Fruit fly (Drosophila melanogaster) whole organism, pupa: Measurements from ENCODE around the gene Sos.

Experiments
- CG10348 ChIP-seq: fragments of 200-800 bp; sonication (Bioruptor generic); IDR thresholded peaks from 2 replicates; pipeline ENCODE4 v1.3.6; 2022; ENCODE audit warnings: missing biosample characterization, missing genetic modification characterization
- CG12605 ChIP-seq: fragments of 200-800 bp; sonication (Bioruptor generic); IDR thresholded peaks from 2 replicates; pipeline ENCODE4 v1.3.6; 2022; ENCODE audit warnings: missing biosample characterization, missing genetic modification characterization
- CG13204 ChIP-seq: fragments of 200-800 bp; sonication (Bioruptor generic); optimal IDR thresholded peaks from 2 replicates; lab custom pipeline; 2018; ENCODE audit warnings: missing biosample characterization, mild to moderate bottlenecking, missing genetic modification characterization, moderate library complexity
- CG14655 ChIP-seq: fragments of 200-800 bp; sonication (Bioruptor generic); optimal IDR thresholded peaks from 3 replicates; lab custom pipeline; 2017; ENCODE audit warnings: mild to moderate bottlenecking, missing biosample characterization, missing genetic modification reagents, missing genetic modification characterization
- CG15710 ChIP-seq: fragments of 200-800 bp; sonication (Bioruptor generic); optimal IDR thresholded peaks from 2 replicates; lab custom pipeline; 2018; ENCODE audit warnings: missing biosample characterization, mild to moderate bottlenecking, missing genetic modification characterization, moderate library complexity
- CG17806 ChIP-seq: fragments of 200-800 bp; sonication (Bioruptor generic); optimal IDR thresholded peaks from 2 replicates; lab custom pipeline; 2018; ENCODE audit warnings: missing biosample characterization, mild to moderate bottlenecking, missing genetic modification characterization, moderate library complexity
- CG32121 ChIP-seq: fragments of 200-800 bp; sonication (Bioruptor generic); IDR thresholded peaks from 2 replicates; pipeline ENCODE4 v1.3.6; 2022; ENCODE audit warnings: missing biosample characterization, missing genetic modification characterization
- CG34367 ChIP-seq: fragments of 200-800 bp; sonication (Bioruptor generic); optimal IDR thresholded peaks from 2 replicates; lab custom pipeline; 2018; ENCODE audit warnings: missing biosample characterization, mild to moderate bottlenecking, missing genetic modification characterization
- CG4496 ChIP-seq: fragments of 200-800 bp; sonication (Bioruptor generic); IDR thresholded peaks from 3 replicates; pipeline ENCODE4 v1.3.6; 2022; ENCODE audit warnings: missing biosample characterization, missing genetic modification characterization
- CG8159 ChIP-seq: fragments of 200-800 bp; sonication (Bioruptor generic); optimal IDR thresholded peaks from 3 replicates; lab custom pipeline; 2018; ENCODE audit warnings: missing biosample characterization, mild to moderate bottlenecking, missing genetic modification characterization, moderate library complexity
- CG8301 ChIP-seq: fragments of 200-800 bp; sonication (Bioruptor generic); optimal IDR thresholded peaks from 2 replicates; lab custom pipeline; 2018; ENCODE audit warnings: missing biosample characterization, mild to moderate bottlenecking, missing genetic modification characterization
- CG9948 ChIP-seq: fragments of 200-800 bp; sonication (Bioruptor generic); optimal IDR thresholded peaks from 2 replicates; lab custom pipeline; 2018; ENCODE audit warnings: missing biosample characterization, mild to moderate bottlenecking, missing genetic modification characterization, moderate library complexity
- D1 ChIP-seq: fragments of 200-800 bp; sonication (Bioruptor generic); optimal IDR thresholded peaks from 2 replicates; lab custom pipeline; 2018; ENCODE audit warnings: missing biosample characterization, mild to moderate bottlenecking, missing genetic modification characterization, moderate library complexity
- EcR ChIP-seq: fragments of 200-800 bp; sonication (Bioruptor generic); optimal IDR thresholded peaks from 3 replicates; lab custom pipeline; 2019; ENCODE audit warnings: missing biosample characterization, missing genetic modification characterization, mild to moderate bottlenecking, moderate library complexity, missing genetic modification reagents
- Ets98B ChIP-seq: fragments of 200-800 bp; sonication (Bioruptor generic); IDR thresholded peaks from 2 replicates; pipeline ENCODE4 v1.3.6; 2022; ENCODE audit warnings: missing biosample characterization, missing genetic modification characterization
- Pif1A ChIP-seq: fragments of 200-800 bp; sonication (Bioruptor generic); optimal IDR thresholded peaks from 3 replicates; lab custom pipeline; 2016; ENCODE audit warnings: missing biosample characterization, missing genetic modification characterization
- Pif1B ChIP-seq: fragments of 200-800 bp; sonication (Bioruptor generic); optimal IDR thresholded peaks from 3 replicates; lab custom pipeline; 2016; ENCODE audit warnings: missing biosample characterization, missing genetic modification characterization
- Snoo ChIP-seq: fragments of 200-800 bp; sonication (Bioruptor generic); optimal IDR thresholded peaks from 3 replicates; lab custom pipeline; 2017; ENCODE audit warnings: missing biosample characterization, mild to moderate bottlenecking, missing genetic modification characterization, inconsistent platforms
- fd96Ca ChIP-seq: fragments of 200-800 bp; sonication (Bioruptor generic); IDR thresholded peaks from 3 replicates; pipeline ENCODE4 v1.3.6; 2022; ENCODE audit warnings: missing biosample characterization, missing genetic modification characterization
- gl ChIP-seq: fragments of 200-800 bp; sonication (Bioruptor generic); optimal IDR thresholded peaks from 2 replicates; lab custom pipeline; 2018; ENCODE audit warnings: missing biosample characterization, mild to moderate bottlenecking, missing genetic modification characterization
- rn ChIP-seq: fragments of 200-800 bp; sonication (Bioruptor generic); IDR thresholded peaks from 2 replicates; pipeline ENCODE4 v1.3.6; 2022; ENCODE audit warnings: missing biosample characterization, missing genetic modification characterization

Gene Sos

DNA sequence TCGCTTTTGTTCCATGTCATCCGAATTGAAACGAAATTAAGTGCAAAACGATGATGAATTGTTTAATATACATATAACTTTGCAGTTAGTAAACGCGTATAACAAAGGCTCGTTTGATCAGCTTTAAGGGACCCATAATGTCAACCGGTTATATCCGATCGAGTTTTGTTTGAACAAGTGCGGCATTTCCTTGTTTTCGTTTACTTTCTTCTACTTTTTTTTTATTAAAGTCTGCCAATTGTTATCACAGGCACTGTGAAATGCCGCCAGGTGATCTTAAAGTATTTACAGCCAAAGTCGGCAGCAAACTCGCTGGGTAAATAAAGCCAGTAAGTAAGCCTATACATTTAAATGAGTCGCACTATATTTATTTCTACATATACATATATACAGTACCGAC lies 6.5 kb upstream of the Sos start:
- no peak for TF ChIP-seq CG34367 (tag; lab: Kevin White, UChicago)
- TF ChIP-seq Ets98B, result no peak
- TF ChIP-seq Pif1A (GFP tag; lab: Kevin White, UChicago), result no peak
- no peak for TF ChIP-seq CG8159 (tag; lab: Kevin White, UChicago)
- no peak for TF ChIP-seq fd96Ca
- TF ChIP-seq, all 21 proteins: peak for 0

DNA sequence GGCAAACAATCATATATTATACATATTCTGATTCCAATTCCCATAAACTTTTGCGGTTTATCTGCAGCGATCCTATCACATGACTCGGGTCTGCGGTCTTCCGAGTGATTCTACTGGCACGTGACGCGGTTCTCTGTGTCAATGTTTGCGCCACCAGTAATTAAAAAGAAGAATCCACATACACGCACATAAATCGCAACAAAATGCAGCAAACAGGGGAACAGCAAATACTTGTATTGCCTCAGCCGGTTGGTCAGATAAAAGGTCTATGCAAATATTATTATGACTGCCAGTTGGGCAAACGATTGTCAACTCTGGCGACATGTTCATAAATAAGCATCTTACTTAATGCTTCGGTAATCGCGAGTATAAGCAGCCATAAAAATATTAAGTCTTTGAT lies 5.7 kb upstream of the Sos start:
- no peak for TF ChIP-seq CG4496 (GFP tag; lab: Robert Waterston, UW)
- no peak for TF ChIP-seq gl (tag; lab: Kevin White, UChicago)
- TF ChIP-seq CG34367 (tag; lab: Kevin White, UChicago), result no peak
- no peak for TF ChIP-seq EcR (GFP tag; lab: Kevin White, UChicago)
- TF ChIP-seq Snoo (tag; lab: Kevin White, UChicago), result peak; percentile 3

DNA sequence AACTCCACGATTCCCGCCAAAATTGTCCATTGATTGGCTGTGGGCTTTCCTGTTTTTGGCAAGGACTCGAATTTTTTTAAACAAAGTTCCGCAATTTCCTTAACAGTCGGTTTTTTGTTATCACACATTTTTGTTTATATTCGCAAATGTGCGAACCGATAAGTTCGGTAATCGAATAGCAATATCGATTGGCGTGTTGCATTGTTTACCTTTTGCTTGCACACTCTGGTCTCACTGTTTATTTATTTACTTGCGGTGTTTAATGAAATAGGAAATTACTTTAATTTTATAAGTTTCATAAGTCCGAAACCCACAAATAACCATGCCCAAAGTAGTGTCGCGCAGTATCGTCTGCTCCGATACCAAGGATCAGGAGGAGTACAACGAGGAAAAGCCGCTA lies 2.3 kb upstream of the Sos start, which contains the start of the genes Adat1 and CG16865:
Gene Adat1, minus strand, starts transcription at position 152 of the 400 bp plus-strand sequence.
Gene CG16865, plus strand, starts transcription at position 200 of the 400 bp plus-strand sequence.
- TF ChIP-seq Snoo (tag; lab: Kevin White, UChicago) (no peak), fd96Ca (no peak), CG15710 (tag; lab: Kevin White, UChicago) (no peak), CG9948 (no peak), rn (GFP tag; lab: Robert Waterston, UW) (no peak), CG8301 (tag; lab: Kevin White, UChicago) (no peak), CG17806 (tag; lab: Kevin White, UChicago) (no peak), CG34367 (tag; lab: Kevin White, UChicago) (no peak), Pif1A (GFP tag; lab: Kevin White, UChicago) (no peak), Pif1B (GFP tag; lab: Kevin White, UChicago) (no peak), CG10348 (GFP tag; lab: Robert Waterston, UW) (no peak), CG12605 (GFP tag; lab: Robert Waterston, UW) (no peak), Ets98B (no peak), D1 (tag; lab: Kevin White, UChicago) (no peak), CG4496 (GFP tag; lab: Robert Waterston, UW) (no peak), CG32121 (GFP tag; lab: Robert Waterston, UW) (no peak), EcR (GFP tag; lab: Kevin White, UChicago) (no peak)

DNA sequence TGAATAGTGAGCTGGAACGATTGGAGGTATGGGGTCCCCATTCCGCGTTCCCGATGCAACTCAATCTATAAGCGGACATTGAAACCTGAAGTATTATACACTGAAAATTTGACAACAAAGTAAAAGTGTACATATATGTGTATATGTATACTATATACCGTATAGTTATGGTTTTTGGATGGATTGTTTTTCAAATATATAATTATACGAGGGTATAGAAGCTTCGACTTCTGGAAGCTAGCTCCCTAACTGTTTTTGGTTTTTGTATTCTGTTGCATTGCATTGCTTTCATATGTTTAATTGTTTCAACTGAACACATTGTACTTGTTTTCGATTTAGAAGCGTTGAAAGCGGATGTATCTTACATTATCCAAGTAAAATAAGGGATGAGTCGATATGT lies 460 bp upstream of the Sos start, which contains the start of gene CG16888:
Gene CG16888, minus strand, starts transcription at position 101 of the 400 bp plus-strand sequence.
- TF ChIP-seq CG9948 (no peak), CG10348 (GFP tag; lab: Robert Waterston, UW) (no peak), rn (GFP tag; lab: Robert Waterston, UW) (no peak), D1 (tag; lab: Kevin White, UChicago) (no peak), CG34367 (tag; lab: Kevin White, UChicago) (no peak), CG32121 (GFP tag; lab: Robert Waterston, UW) (no peak), Ets98B (no peak), CG8301 (tag; lab: Kevin White, UChicago) (no peak), CG4496 (GFP tag; lab: Robert Waterston, UW) (no peak), Snoo (tag; lab: Kevin White, UChicago) (no peak), CG14655 (no peak), CG17806 (tag; lab: Kevin White, UChicago) (no peak), Pif1B (GFP tag; lab: Kevin White, UChicago) (no peak), CG13204 (GFP tag; lab: Kevin White, UChicago) (no peak)

DNA sequence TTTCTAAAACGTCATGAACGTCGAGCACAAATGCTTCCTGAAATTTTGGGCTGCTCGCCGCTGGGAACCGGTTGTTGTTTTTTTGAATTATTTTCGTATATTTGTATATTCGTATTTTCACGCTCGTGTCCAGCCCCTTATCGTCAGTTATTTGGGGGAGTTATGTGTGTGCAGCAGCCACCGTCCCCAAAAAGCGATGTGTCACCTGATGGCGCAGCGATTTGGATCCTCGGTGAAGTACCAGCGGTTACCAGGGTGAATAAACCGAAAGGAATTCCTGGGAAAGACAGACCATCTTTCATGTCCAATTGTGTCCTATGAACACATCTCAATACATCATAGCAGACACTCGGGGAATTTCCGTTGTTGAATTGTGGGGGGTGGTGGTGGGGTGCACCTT lies 6.6 kb downstream of the Sos start:
- TF ChIP-seq EcR (GFP tag; lab: Kevin White, UChicago), result no peak
- no peak for TF ChIP-seq CG13204 (GFP tag; lab: Kevin White, UChicago)
- TF ChIP-seq CG12605 (GFP tag; lab: Robert Waterston, UW), result no peak
- TF ChIP-seq fd96Ca, result no peak
- no peak for TF ChIP-seq CG8301 (tag; lab: Kevin White, UChicago)
- no peak for TF ChIP-seq Snoo (tag; lab: Kevin White, UChicago)
- TF ChIP-seq CG8159 (tag; lab: Kevin White, UChicago), result no peak
- TF ChIP-seq Pif1B (GFP tag; lab: Kevin White, UChicago), result no peak
- TF ChIP-seq Pif1A (GFP tag; lab: Kevin White, UChicago), result no peak
- TF ChIP-seq CG15710 (tag; lab: Kevin White, UChicago), result no peak

DNA sequence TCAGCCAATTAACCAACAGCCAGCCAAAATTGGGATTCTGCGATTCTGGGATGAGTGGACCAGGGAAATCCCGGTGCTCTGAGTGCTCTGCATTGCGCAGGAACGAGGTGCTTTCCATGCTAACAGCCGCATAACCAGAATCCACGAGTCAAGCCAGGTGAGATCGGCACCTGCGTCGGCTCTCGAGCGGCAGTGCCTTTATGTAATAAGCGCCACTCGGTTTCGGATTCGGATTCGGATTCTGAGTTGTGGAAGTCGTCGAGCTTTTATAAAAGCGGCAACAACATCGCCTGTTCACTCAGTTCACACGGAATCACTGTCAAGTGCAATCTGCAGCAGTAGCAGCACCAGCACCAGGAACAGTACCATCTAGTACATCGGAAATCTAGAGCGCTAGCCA lies 7.3 kb downstream of the Sos start, which contains the start of gene b:
Gene b, plus strand, starts transcription at position 301 of the 400 bp plus-strand sequence.
- no peak for TF ChIP-seq CG8301 (tag; lab: Kevin White, UChicago)
- TF ChIP-seq rn (GFP tag; lab: Robert Waterston, UW), result no peak
- no peak for TF ChIP-seq Snoo (tag; lab: Kevin White, UChicago)
- no peak for TF ChIP-seq CG4496 (GFP tag; lab: Robert Waterston, UW)
- no peak for TF ChIP-seq Pif1A (GFP tag; lab: Kevin White, UChicago)
- TF ChIP-seq CG17806 (tag; lab: Kevin White, UChicago), result no peak
- TF ChIP-seq CG34367 (tag; lab: Kevin White, UChicago), result no peak
- no peak for TF ChIP-seq D1 (tag; lab: Kevin White, UChicago)
- TF ChIP-seq gl (tag; lab: Kevin White, UChicago), result no peak
- TF ChIP-seq fd96Ca, result no peak
- no peak for TF ChIP-seq Ets98B
- no peak for TF ChIP-seq CG15710 (tag; lab: Kevin White, UChicago)
- no peak for TF ChIP-seq Pif1B (GFP tag; lab: Kevin White, UChicago)
- no peak for TF ChIP-seq CG9948
- no peak for TF ChIP-seq CG13204 (GFP tag; lab: Kevin White, UChicago)
- no peak for TF ChIP-seq EcR (GFP tag; lab: Kevin White, UChicago)
- no peak for TF ChIP-seq CG8159 (tag; lab: Kevin White, UChicago)
